Fruit fly (Drosophila melanogaster) whole organism, wandering third instar larva: Measurements from ENCODE around the gene CG15034.
A peak's percentile ranks its signal among the peaks of the same experiment; 100 is the strongest.

Experiments used
- Abd-B ChIP-seq: fragments of >200 bp; optimal IDR thresholded peaks from 2 replicates; lab custom pipeline; 2017; ENCODE audit warnings: missing biosample characterization, missing genetic modification characterization
- CG32264 ChIP-seq: fragments of 200-800 bp; sonication (Bioruptor generic); optimal IDR thresholded peaks from 2 replicates; lab custom pipeline; 2016; ENCODE audit warnings: missing biosample characterization, missing genetic modification characterization
- CG9705 ChIP-seq: fragments of 200-800 bp; sonication (Bioruptor generic); optimal IDR thresholded peaks from 2 replicates; lab custom pipeline; 2018; ENCODE audit warnings: missing biosample characterization, mild to moderate bottlenecking, missing genetic modification characterization
- Dfd ChIP-seq: fragments of >200 bp; optimal IDR thresholded peaks from 2 replicates; lab custom pipeline; 2017; ENCODE audit warnings: missing biosample characterization, missing genetic modification characterization
- Dif ChIP-seq: fragments of 200-275, 200-300 bp; sonication (Bioruptor generic); optimal IDR thresholded peaks from 2 replicates; lab custom pipeline; 2018; ENCODE audit warnings: missing biosample characterization, missing genetic modification characterization; ENCODE audit not compliant: partially characterized antibody
- GATAd ChIP-seq: sonication (Bioruptor generic); optimal IDR thresholded peaks from 2 replicates; lab custom pipeline; 2016; ENCODE audit warnings: missing biosample characterization, missing genetic modification characterization
- HLH106 ChIP-seq: fragments of 200-800 bp; optimal IDR thresholded peaks from 3 replicates; lab custom pipeline; 2019; ENCODE audit warnings: missing biosample characterization, mild to moderate bottlenecking, missing genetic modification characterization, moderate library complexity
- Hnf4 ChIP-seq: fragments of 200-800 bp; sonication (Bioruptor generic); optimal IDR thresholded peaks from 2 replicates; lab custom pipeline; 2016; ENCODE audit warnings: missing biosample characterization, mild to moderate bottlenecking, missing genetic modification characterization
- Hr83 ChIP-seq: fragments of 200-300 bp; sonication (Bioruptor generic); optimal IDR thresholded peaks from 2 replicates; lab custom pipeline; 2016; ENCODE audit warnings: missing biosample characterization, mild to moderate bottlenecking, missing genetic modification characterization, moderate library complexity; ENCODE audit not compliant: poor library complexity, severe bottlenecking
- Jra ChIP-seq: sonication (Bioruptor generic); optimal IDR thresholded peaks from 2 replicates; lab custom pipeline; 2016; ENCODE audit warnings: missing biosample characterization, missing genetic modification characterization
- Mio ChIP-seq: sonication (Bioruptor generic); optimal IDR thresholded peaks from 2 replicates; lab custom pipeline; 2016; ENCODE audit warnings: missing biosample characterization, missing genetic modification characterization
- Myc ChIP-seq: fragments of >200 bp; optimal IDR thresholded peaks from 2 replicates; lab custom pipeline; 2017
- N ChIP-seq: fragments of >200 bp; optimal IDR thresholded peaks from 2 replicates; lab custom pipeline; 2018; ENCODE audit warnings: missing biosample characterization, missing external identifiers, missing genetic modification characterization
- OdsH ChIP-seq: fragments of 200-800 bp; sonication (Bioruptor generic); optimal IDR thresholded peaks from 2 replicates; lab custom pipeline; 2016; ENCODE audit warnings: missing biosample characterization, mild to moderate bottlenecking, missing genetic modification characterization
- Rel ChIP-seq, 2 experiments: fragments of 200-800 bp; sonication (Bioruptor generic) in 1 of 2; optimal IDR thresholded peaks; 2 replicates in 1 of 2; 3 replicates in 1 of 2; lab custom pipeline; 2016 to 2019; ENCODE audit warnings: mild to moderate bottlenecking in 2 of 2, missing biosample characterization in 2 of 2, missing genetic modification characterization in 2 of 2, moderate library complexity in 1 of 2
- Sp1 ChIP-seq: fragments of 200-800 bp; sonication (Bioruptor generic); optimal IDR thresholded peaks from 3 replicates; lab custom pipeline; 2019; ENCODE audit warnings: missing biosample characterization, mild to moderate bottlenecking, missing genetic modification characterization, moderate library complexity
- Vsx2 ChIP-seq: fragments of 200-300, 225-300 bp; sonication (Bioruptor generic); optimal IDR thresholded peaks from 2 replicates; lab custom pipeline; 2018; ENCODE audit warnings: missing biosample characterization, missing genetic modification characterization; ENCODE audit not compliant: partially characterized antibody
- br ChIP-seq: fragments of 200-800 bp; sonication (Bioruptor generic); optimal IDR thresholded peaks from 2 replicates; lab custom pipeline; 2016; ENCODE audit warnings: missing biosample characterization, missing genetic modification characterization
- brk ChIP-seq: fragments of 200-800 bp; sonication (Bioruptor generic); optimal IDR thresholded peaks from 2 replicates; lab custom pipeline; 2016; ENCODE audit warnings: missing biosample characterization, mild to moderate bottlenecking, missing genetic modification characterization
- dl ChIP-seq, 2 experiments: fragments of 175-275, 200-275 bp in 1 of 2; fragments of 200-275 bp in 1 of 2; sonication (Bioruptor generic); optimal IDR thresholded peaks; lab custom pipeline; 2018; ENCODE audit warnings: mild to moderate bottlenecking in 2 of 2, missing biosample characterization in 2 of 2, missing genetic modification characterization in 2 of 2, moderate library complexity in 2 of 2; ENCODE audit not compliant: partially characterized antibody in 2 of 2, insufficient read depth in 1 of 2
- dmrt93B ChIP-seq: fragments of 200-800 bp; sonication (Bioruptor generic); optimal IDR thresholded peaks from 2 replicates; lab custom pipeline; 2018; ENCODE audit warnings: missing biosample characterization, mild to moderate bottlenecking, missing genetic modification characterization
- dsf ChIP-seq: sonication (Bioruptor generic); optimal IDR thresholded peaks from 2 replicates; lab custom pipeline; 2016; ENCODE audit warnings: missing biosample characterization, missing genetic modification characterization, borderline replicate concordance
- ey ChIP-seq: fragments of 200-800 bp; sonication (Bioruptor generic); optimal IDR thresholded peaks from 2 replicates; lab custom pipeline; 2016; ENCODE audit warnings: missing biosample characterization, missing genetic modification characterization
- foxo ChIP-seq, 2 experiments: fragments of 200-800 bp; sonication (Bioruptor generic); optimal IDR thresholded peaks; 2 replicates in 1 of 2; 3 replicates in 1 of 2; lab custom pipeline; 2016 to 2017; ENCODE audit warnings: missing biosample characterization in 2 of 2, missing genetic modification characterization in 2 of 2
- fru ChIP-seq: fragments of 200-800 bp; sonication (Bioruptor generic); optimal IDR thresholded peaks from 3 replicates; lab custom pipeline; 2016; ENCODE audit warnings: missing biosample characterization, mild to moderate bottlenecking, missing genetic modification characterization
- h ChIP-seq: fragments of 200-800 bp; sonication (Bioruptor generic); optimal IDR thresholded peaks from 3 replicates; lab custom pipeline; 2016; ENCODE audit warnings: missing biosample characterization, mild to moderate bottlenecking, missing genetic modification characterization
- jim ChIP-seq: fragments of 175-275, 200-325 bp; sonication (Bioruptor generic); optimal IDR thresholded peaks from 2 replicates; lab custom pipeline; 2016; ENCODE audit warnings: missing biosample characterization, mild to moderate bottlenecking, missing genetic modification characterization
- lola ChIP-seq: fragments of >200 bp; optimal IDR thresholded peaks from 2 replicates; lab custom pipeline; 2017; ENCODE audit warnings: missing biosample characterization, missing genetic modification characterization
- pan ChIP-seq: fragments of >200 bp; optimal IDR thresholded peaks from 2 replicates; lab custom pipeline; 2017
- psq ChIP-seq: fragments of 200-800 bp; sonication (Bioruptor generic); optimal IDR thresholded peaks from 3 replicates; lab custom pipeline; 2017; ENCODE audit warnings: missing biosample characterization, mild to moderate bottlenecking, missing genetic modification characterization, moderate library complexity
- rgr ChIP-seq: fragments of 200-800 bp; sonication (Bioruptor generic); optimal IDR thresholded peaks from 3 replicates; lab custom pipeline; 2016; ENCODE audit warnings: missing biosample characterization, mild to moderate bottlenecking, missing genetic modification characterization
- sage ChIP-seq: fragments of 200-800 bp; sonication (Bioruptor generic); optimal IDR thresholded peaks from 2 replicates; lab custom pipeline; 2016; ENCODE audit warnings: missing biosample characterization, mild to moderate bottlenecking, missing genetic modification characterization
- sv ChIP-seq: fragments of 200-800 bp; sonication (Bioruptor generic); optimal IDR thresholded peaks from 3 replicates; lab custom pipeline; 2016; ENCODE audit warnings: missing biosample characterization, missing genetic modification characterization
- tai ChIP-seq: sonication (Bioruptor generic); optimal IDR thresholded peaks from 2 replicates; lab custom pipeline; 2016; ENCODE audit warnings: missing biosample characterization, missing genetic modification characterization
- usp ChIP-seq: fragments of >200 bp; optimal IDR thresholded peaks from 2 replicates; lab custom pipeline; 2017; ENCODE audit warnings: missing biosample characterization, missing genetic modification characterization
- woc ChIP-seq: sonication (Bioruptor generic); optimal IDR thresholded peaks from 2 replicates; lab custom pipeline; 2016; ENCODE audit warnings: missing biosample characterization, mild to moderate bottlenecking, missing genetic modification characterization

Gene CG15034

DNA sequence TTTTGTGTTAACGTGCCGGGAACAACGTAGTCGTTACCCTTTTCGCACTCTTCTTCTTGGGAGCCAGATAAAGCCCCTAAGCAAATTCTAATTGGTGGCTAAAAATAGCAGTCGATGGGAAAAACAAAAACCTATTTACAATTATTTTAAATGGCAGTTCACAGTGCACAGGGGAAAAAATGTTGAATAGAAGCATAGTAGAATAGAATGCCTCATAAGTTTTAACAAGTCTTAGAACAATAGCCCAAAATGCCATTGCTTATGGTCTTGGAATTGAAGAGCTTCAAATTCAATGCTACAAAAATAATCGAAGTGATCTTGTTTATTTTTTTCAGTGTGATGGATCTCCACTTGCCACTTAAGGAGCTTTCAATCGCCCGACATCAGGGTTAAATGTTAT, 14.8 kb downstream of the CG15034 start:
- no peak for TF ChIP-seq CG9705 (GFP tag; lab: Kevin White, UChicago)
- TF ChIP-seq foxo (GFP tag; optimal IDR thresholded peaks at IDR 0.05; lab: Kevin White, UChicago), result peak in 1 of 2 experiments; percentile 1
- TF ChIP-seq Dfd (GFP tag; lab: Kevin White, UChicago), result no peak
- TF ChIP-seq fru (GFP tag; lab: Kevin White, UChicago), result peak; percentile 14
- TF ChIP-seq sv (GFP tag; lab: Kevin White, UChicago), result peak; percentile 36
- TF ChIP-seq psq (GFP tag; lab: Kevin White, UChicago), result no peak
- no peak for TF ChIP-seq Mio (GFP tag; lab: Kevin White, UChicago)

DNA sequence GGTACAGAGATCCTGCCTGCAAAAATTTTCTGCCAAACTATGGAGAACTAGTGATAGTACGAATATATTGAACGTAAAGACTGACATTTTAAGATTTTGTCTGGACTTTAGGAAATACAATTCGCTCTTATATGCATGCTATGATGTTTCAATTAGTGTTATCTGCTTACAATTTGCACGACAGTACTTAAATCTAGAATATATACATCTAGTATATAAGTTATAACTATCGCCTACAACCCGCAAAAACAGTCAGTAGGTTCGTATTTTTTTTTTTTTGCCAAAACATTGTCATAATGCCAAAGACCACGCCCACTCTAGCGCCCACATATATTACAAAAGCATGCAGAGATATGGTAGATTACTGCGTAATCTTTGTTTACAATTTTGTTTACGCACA, 15.2 kb downstream of the CG15034 start, which contains the start of gene CG42780:
TSS of gene CG42780 (minus strand) at position 101 of the 400 bp plus-strand sequence.
- no peak for TF ChIP-seq Dfd (GFP tag; lab: Kevin White, UChicago)

DNA sequence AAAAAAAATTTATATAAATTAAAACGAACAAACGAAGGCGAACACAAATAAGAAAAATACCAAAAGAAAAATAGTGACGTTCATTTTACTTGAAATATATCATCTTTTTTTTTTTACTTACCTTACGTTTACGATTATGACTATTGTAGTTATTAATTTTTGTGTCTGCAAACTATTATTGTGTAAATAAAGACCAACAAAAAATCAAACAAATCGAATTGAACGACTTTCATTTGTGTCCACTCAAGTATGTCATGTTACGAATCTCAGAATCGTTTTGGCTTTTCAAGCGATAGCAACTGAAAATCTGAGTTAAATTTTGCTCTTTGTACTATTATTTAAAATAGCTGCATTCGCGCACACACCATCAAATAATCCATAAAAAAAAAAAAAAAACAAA, 18.6 kb downstream of the CG15034 start, which contains the start of gene Acsf3:
TSS of gene Acsf3 (plus strand) at position 301 of the 400 bp plus-strand sequence.
- no peak for TF ChIP-seq pan
- no peak for TF ChIP-seq Rel (GFP tag; optimal IDR thresholded peaks at IDR 0.05; lab: Kevin White, UChicago)
- no peak for TF ChIP-seq Rel (tag; optimal IDR thresholded peaks at IDR 0.05; lab: Kevin White, UChicago)
- no peak for TF ChIP-seq CG32264 (GFP tag; lab: Kevin White, UChicago)
- no peak for TF ChIP-seq jim (GFP tag; lab: Kevin White, UChicago)
- TF ChIP-seq Mio (GFP tag; lab: Kevin White, UChicago), result no peak
- no peak for TF ChIP-seq h
- TF ChIP-seq Dif (GFP tag; lab: Kevin White, UChicago), result no peak
- no peak for TF ChIP-seq woc (GFP tag; lab: Kevin White, UChicago)
- TF ChIP-seq N, result no peak
- TF ChIP-seq Hnf4 (GFP tag; lab: Kevin White, UChicago), result no peak
- TF ChIP-seq OdsH, result no peak
- TF ChIP-seq Abd-B (GFP tag; lab: Kevin White, UChicago), result no peak

DNA sequence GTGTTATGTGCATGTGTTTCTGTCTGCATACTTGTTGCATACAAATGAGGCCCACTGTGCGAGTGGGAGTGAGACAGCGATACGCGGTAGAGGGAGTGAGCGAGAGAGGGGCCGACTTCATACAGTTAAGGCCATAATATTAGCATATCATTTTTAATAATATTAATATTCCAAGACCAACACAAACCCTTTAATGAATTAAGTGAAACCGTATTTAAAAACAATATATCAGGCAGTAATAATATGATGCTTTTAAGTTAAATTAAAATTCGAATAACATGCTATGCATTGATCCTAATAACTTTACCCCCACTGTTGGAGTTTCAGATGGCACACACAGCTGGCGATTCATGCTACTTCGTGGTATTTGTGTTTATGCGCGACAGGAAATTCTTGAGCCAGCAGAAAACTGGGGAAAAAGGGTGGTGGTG, 22.5 kb downstream of the CG15034 start:
- TF ChIP-seq Dfd (GFP tag; lab: Kevin White, UChicago), result no peak
- TF ChIP-seq Hnf4 (GFP tag; lab: Kevin White, UChicago), result peak; percentile 92
- no peak for TF ChIP-seq Vsx2 (GFP tag; lab: Kevin White, UChicago)
- TF ChIP-seq Dif (GFP tag; lab: Kevin White, UChicago), result no peak
- TF ChIP-seq HLH106 (tag; lab: Kevin White, UChicago), result peak; percentile 97
- TF ChIP-seq brk (GFP tag; lab: Kevin White, UChicago), result no peak
- TF ChIP-seq woc (GFP tag; lab: Kevin White, UChicago), result peak; percentile 97
- TF ChIP-seq CG9705 (GFP tag; lab: Kevin White, UChicago), result peak; percentile 93
- peak; percentile 93 for TF ChIP-seq psq (GFP tag; lab: Kevin White, UChicago)
- no peak for TF ChIP-seq dl (GFP tag; optimal IDR thresholded peaks at IDR 0.05; lab: Kevin White, UChicago; ENCODE audit: insufficient read depth in 1 of 2, partially characterized antibody in 2 of 2)
- TF ChIP-seq usp, result no peak
- TF ChIP-seq ey (GFP tag; lab: Kevin White, UChicago), result peak; percentile 93
- peak; percentile 97 for TF ChIP-seq rgr (GFP tag; lab: Kevin White, UChicago)
- TF ChIP-seq CG32264 (GFP tag; lab: Kevin White, UChicago), result peak; percentile 67
- TF ChIP-seq Sp1 (GFP tag; lab: Kevin White, UChicago), result peak; percentile 98
- no peak for TF ChIP-seq Abd-B (GFP tag; lab: Kevin White, UChicago)
- TF ChIP-seq Myc, result no peak
- TF ChIP-seq br (GFP tag; lab: Kevin White, UChicago), result peak; percentile 89
- peak; percentile 45 for TF ChIP-seq Hr83 (GFP tag; lab: Kevin White, UChicago)
- TF ChIP-seq Jra, result peak; percentile 81
- TF ChIP-seq h, result peak; percentile 97
- peak; percentile 97 for TF ChIP-seq OdsH
- peak; percentile 61 for TF ChIP-seq dsf (GFP tag; lab: Kevin White, UChicago)
- peak; percentile 94 for TF ChIP-seq sage (GFP tag; lab: Kevin White, UChicago)
- TF ChIP-seq N, result no peak
- peak; percentile 96 for TF ChIP-seq fru (GFP tag; lab: Kevin White, UChicago)
- peak; percentile 93 for TF ChIP-seq Rel (GFP tag; optimal IDR thresholded peaks at IDR 0.05; lab: Kevin White, UChicago)
- TF ChIP-seq Rel (tag; optimal IDR thresholded peaks at IDR 0.05; lab: Kevin White, UChicago), result peak; percentile 87
- peak; percentile 89 for TF ChIP-seq tai (GFP tag; lab: Kevin White, UChicago)
- peak; percentile 94 for TF ChIP-seq dmrt93B (GFP tag; lab: Kevin White, UChicago)
- TF ChIP-seq sv (GFP tag; lab: Kevin White, UChicago), result peak; percentile 88
- no peak for TF ChIP-seq lola (GFP tag; lab: Kevin White, UChicago)
- TF ChIP-seq jim (GFP tag; lab: Kevin White, UChicago), result no peak
- TF ChIP-seq foxo (GFP tag; optimal IDR thresholded peaks at IDR 0.05; lab: Kevin White, UChicago), result peak in 1 of 2 experiments; percentile 98
- TF ChIP-seq GATAd (GFP tag; lab: Kevin White, UChicago), result peak; percentile 82
